Worm (Caenorhabditis elegans): Measurements from ENCODE around the gene srsx-1.
A peak's percentile ranks its signal among the peaks of the same experiment; 100 is the strongest.

srsx-1 gene

ce11 chrV:17208045-17208444, 30.2 kb upstream of the srsx-1 start, which contains the start of gene Y68A4A.13:
Gene Y68A4A.13 (minus strand): TSS chrV:17208145.
- TF ChIP-seq C16A3.4 (tag; optimal IDR thresholded peaks at IDR 0.05) (no peak), lin-35 (GFP tag; optimal IDR thresholded peaks at IDR 0.05) (no peak), nhr-84 (tag; optimal IDR thresholded peaks at IDR 0.05) (no peak), nhr-237 (tag; optimal IDR thresholded peaks at IDR 0.05) (no peak), fkh-10 (GFP tag; optimal IDR thresholded peaks at IDR 0.05) (no peak), snpc-4 (tag; optimal IDR thresholded peaks at IDR 0.05) (no peak), ztf-4 (tag; optimal IDR thresholded peaks at IDR 0.05) (no peak), elt-3 (tag; optimal IDR thresholded peaks at IDR 0.05) (no peak), hlh-4 (tag; optimal IDR thresholded peaks at IDR 0.05) (no peak), elt-2 (tag; optimal IDR thresholded peaks at IDR 0.05) (no peak), nhr-47 (tag; optimal IDR thresholded peaks at IDR 0.05) (no peak), ceh-90 (tag; optimal IDR thresholded peaks at IDR 0.05) (no peak), ces-1 (GFP tag; optimal IDR thresholded peaks at IDR 0.05) (no peak), ceh-63 (GFP tag; optimal IDR thresholded peaks at IDR 0.05) (no peak), vab-15 (tag; optimal IDR thresholded peaks at IDR 0.05) (no peak), F16B12.6 (tag; optimal IDR thresholded peaks at IDR 0.05) (no peak), mef-2 (tag; optimal IDR thresholded peaks at IDR 0.05) (no peak), nhr-28 (tag; optimal IDR thresholded peaks at IDR 0.05) (no peak), unc-62 (GFP tag; optimal IDR thresholded peaks at IDR 0.05) (no peak)

DNA sequence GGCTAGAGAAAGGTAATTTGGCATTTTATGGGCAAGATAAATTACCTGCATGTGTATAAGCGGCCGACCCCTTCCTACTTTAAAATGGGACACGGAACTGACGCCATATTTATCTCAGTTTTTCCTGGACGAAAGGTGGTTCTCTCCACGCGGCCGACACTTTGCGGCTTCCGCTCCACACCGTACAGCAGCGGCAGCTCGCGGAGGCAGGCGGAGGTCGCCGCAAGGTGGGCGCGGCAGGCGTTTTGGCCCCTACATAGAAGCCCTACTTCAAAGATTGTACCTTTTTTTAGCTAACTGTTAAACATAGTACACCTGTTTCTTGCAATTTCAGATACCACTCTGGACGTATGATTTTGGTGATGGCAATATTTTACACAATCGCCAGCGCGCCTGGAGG, 28.6 kb upstream of the srsx-1 start:
- TF ChIP-seq snpc-4 (tag; optimal IDR thresholded peaks at IDR 0.05) (no peak), tlp-1 (tag; optimal IDR thresholded peaks at IDR 0.05) (no peak), ceh-8 (GFP tag; optimal IDR thresholded peaks at IDR 0.05) (no peak), lir-3 (tag; optimal IDR thresholded peaks at IDR 0.05; ENCODE audit: poor library complexity) (no peak), F16B12.6 (tag; optimal IDR thresholded peaks at IDR 0.05) (no peak), aha-1 (tag; optimal IDR thresholded peaks at IDR 0.05) (no peak), sptf-1 (tag; optimal IDR thresholded peaks at IDR 0.05) (no peak)

- no peak for TF ChIP-seq lin-13 (GFP tag; optimal IDR thresholded peaks at IDR 0.05)
- TF ChIP-seq nhr-19 (GFP tag; conservative IDR thresholded peaks at IDR 0.05), result no peak
- TF ChIP-seq Y116A8C.19 (tag; optimal IDR thresholded peaks at IDR 0.05; ENCODE audit: borderline replicate concordance), result no peak
- no peak for TF ChIP-seq mef-2 (tag; optimal IDR thresholded peaks at IDR 0.05)
- TF ChIP-seq lin-15B (tag; optimal IDR thresholded peaks at IDR 0.05), result no peak
- TF ChIP-seq isw-1 (GFP tag; IDR thresholded peaks at IDR 0.05), result no peak
- no peak for TF ChIP-seq nhr-28 (tag; optimal IDR thresholded peaks at IDR 0.05)
Observed at ce11 chrV:17201847-17202246, 24.0 kb upstream of the srsx-1 start, which contains the start of gene Y68A4A.10. Gene Y68A4A.10 (plus strand): TSS chrV:17202147.

ce11 chrV:17198926-17199325, 21.1 kb upstream of the srsx-1 start, which contains the start of gene srz-96:
Gene srz-96 (plus strand): TSS chrV:17199226.
- TF ChIP-seq sup-37 (GFP tag; optimal IDR thresholded peaks at IDR 0.05) (no peak), xbp-1 (tag; optimal IDR thresholded peaks at IDR 0.05) (no peak), ceh-88 (GFP tag; IDR thresholded peaks at IDR 0.05) (no peak)

- TF ChIP-seq hlh-4 (tag; optimal IDR thresholded peaks at IDR 0.05) (peak; percentile 29), ama-1 (optimal IDR thresholded peaks at IDR 0.05) (no peak)
Observed at ce11 chrV:17192238-17192637, 14.4 kb upstream of the srsx-1 start, which contains the start of gene srz-47. Gene srz-47 (minus strand): TSS chrV:17192338.

ce11 chrV:17190399-17190798, 12.5 kb upstream of the srsx-1 start, which contains the start of gene str-199:
Gene str-199 (minus strand): TSS chrV:17190499.
- no peak for TF ChIP-seq snpc-4 (tag; optimal IDR thresholded peaks at IDR 0.05)
- no peak for TF ChIP-seq skn-1 (tag; optimal IDR thresholded peaks at IDR 0.05)
- no peak for TF ChIP-seq grh-1 (GFP tag; IDR thresholded peaks at IDR 0.05)
- TF ChIP-seq lir-3 (tag; optimal IDR thresholded peaks at IDR 0.05; ENCODE audit: poor library complexity), result no peak
- TF ChIP-seq mab-9 (GFP tag; IDR thresholded peaks at IDR 0.05), result no peak
- no peak for TF ChIP-seq xbp-1 (tag; optimal IDR thresholded peaks at IDR 0.05)
- no peak for TF ChIP-seq nhr-90 (tag; optimal IDR thresholded peaks at IDR 0.05; ENCODE audit: poor library complexity)
- TF ChIP-seq vab-15 (tag; optimal IDR thresholded peaks at IDR 0.05), result no peak
- TF ChIP-seq pqm-1 (tag; optimal IDR thresholded peaks at IDR 0.05), result no peak
- no peak for TF ChIP-seq lin-35 (GFP tag; optimal IDR thresholded peaks at IDR 0.05)
- TF ChIP-seq nhr-47 (tag; optimal IDR thresholded peaks at IDR 0.05), result no peak
- TF ChIP-seq sox-4 (tag; optimal IDR thresholded peaks at IDR 0.05), result no peak
- no peak for TF ChIP-seq ceh-88 (GFP tag; IDR thresholded peaks at IDR 0.05)

Data from whole organism, L1 larva.